Fruit fly (Drosophila melanogaster): ENCODE data around the gene Cyp12c1.

dm6 chr3L:18672986-18673633 lies 13.0 kb downstream of the Cyp12c1 start, which contains the start of gene Capr:
- TF ChIP-seq usp (GFP tag; optimal IDR thresholded peaks at IDR 0.05) (no peak), pan (optimal IDR thresholded peaks at IDR 0.05) (no peak), Dll (optimal IDR thresholded peaks at IDR 0.05) (no peak), CG8478 (optimal IDR thresholded peaks at IDR 0.05) (no peak)

Measured in whole organism.